Worm (Caenorhabditis elegans): ENCODE measurements around the gene C06B8.3.

ce11 chrV:15480505-15481075 is 3.8 kb downstream of the C06B8.3 start:
- TF ChIP-seq spr-3 (GFP tag; optimal IDR thresholded peaks at IDR 0.05) = no peak
- TF ChIP-seq pha-4 (GFP tag; IDR thresholded peaks at IDR 0.05) = no peak; the same call in 1 of the 2 replicates
- TF ChIP-seq pha-4 (tag; optimal IDR thresholded peaks at IDR 0.05) = no peak
- no peak for TF ChIP-seq dpl-1 (GFP tag; optimal IDR thresholded peaks at IDR 0.05)
